Worm (Caenorhabditis elegans) whole organism, late embryonic: Measurements from ENCODE around the gene fahd-1.

Experiments
- ceh-19 ChIP-seq: fragments of 200-800 bp; sonication (Bioruptor generic); optimal IDR thresholded peaks from 2 replicates; lab custom pipeline; 2018; ENCODE audit warnings: mild to moderate bottlenecking, missing genetic modification characterization, missing compliant biosample characterization
- ceh-34 ChIP-seq: sonication (generic microtip); optimal IDR thresholded peaks from 2 replicates; lab custom pipeline; 2016; ENCODE audit warnings: mild to moderate bottlenecking, missing genetic modification characterization, missing compliant biosample characterization
- ets-4 ChIP-seq: sonication (generic microtip); optimal IDR thresholded peaks from 2 replicates; lab custom pipeline; 2016; ENCODE audit warnings: missing genetic modification characterization, missing compliant biosample characterization
- nfya-1 ChIP-seq: sonication (generic microtip); optimal IDR thresholded peaks from 2 replicates; lab custom pipeline; 2017; ENCODE audit warnings: missing genetic modification characterization, mild to moderate bottlenecking, missing compliant biosample characterization, antibody characterized with exemption, moderate library complexity
- odd-2 ChIP-seq: sonication (generic microtip); optimal IDR thresholded peaks from 2 replicates; lab custom pipeline; 2017; ENCODE audit warnings: antibody characterized with exemption, mild to moderate bottlenecking, missing genetic modification characterization, missing compliant biosample characterization
- pax-1 ChIP-seq: fragments of 150-350 bp; optimal IDR thresholded peaks from 2 replicates; lab custom pipeline; 2014; ENCODE audit warnings: missing biosample characterization, missing genetic modification characterization
- unc-55 ChIP-seq: sonication (generic microtip); optimal IDR thresholded peaks from 2 replicates; lab custom pipeline; 2017; ENCODE audit warnings: missing biosample characterization, missing genetic modification reagents, missing genetic modification characterization

DNA sequence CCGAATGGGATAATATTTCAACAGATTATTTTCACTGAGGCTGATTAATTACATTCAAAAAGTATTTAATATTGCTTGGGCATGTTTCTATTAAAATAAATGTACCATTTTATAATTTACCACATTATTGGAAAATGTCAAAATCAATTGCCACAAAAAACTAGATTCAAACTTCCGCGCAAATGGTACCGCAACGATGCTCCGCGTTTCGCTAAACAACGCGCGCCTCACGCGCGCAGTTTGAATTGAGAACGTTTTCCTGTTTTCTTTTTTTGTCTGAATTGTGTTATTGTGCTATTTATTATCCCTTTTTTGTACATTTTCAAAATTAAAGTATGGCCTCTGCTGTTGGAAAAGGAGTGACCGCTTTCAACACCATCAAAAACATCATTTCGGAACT is 48.8 kb downstream of the fahd-1 start, which contains the start of gene C29E4.12:
- TF ChIP-seq ceh-34 (no peak), ets-4 (tag; lab: Kevin White, UChicago) (no peak), nfya-1 (tag; lab: Kevin White, UChicago) (peak; percentile 56), odd-2 (tag; lab: Kevin White, UChicago) (no peak), unc-55 (GFP tag; lab: Kevin White, UChicago) (no peak), pax-1 (tag; lab: Kevin White, UChicago) (no peak), ceh-19 (GFP tag; lab: Kevin White, UChicago) (no peak)
